Worm (Caenorhabditis elegans) whole organism, L3 larva: ENCODE results near the gene nurf-1.

Experiments
- R02D3.7 ChIP-seq: fragments of 150-350 bp; optimal IDR thresholded peaks from 2 replicates; lab custom pipeline; 2014; ENCODE audit warnings: missing biosample characterization, missing genetic modification characterization
- aly-2 ChIP-seq: fragments of 150-350 bp; optimal IDR thresholded peaks from 2 replicates; lab custom pipeline; 2014; ENCODE audit warnings: missing biosample characterization, missing genetic modification characterization
- ama-1 ChIP-seq: fragments of 150-350 bp; optimal IDR thresholded peaks from 2 replicates; lab custom pipeline; 2018
- ceh-28 ChIP-seq: fragments of 150-350 bp; optimal IDR thresholded peaks from 2 replicates; lab custom pipeline; 2014; ENCODE audit warnings: missing biosample characterization, missing genetic modification reagents, missing genetic modification characterization
- ceh-82 ChIP-seq: fragments of 150-350 bp; optimal IDR thresholded peaks from 2 replicates; lab custom pipeline; 2014; ENCODE audit warnings: missing biosample characterization, missing genetic modification characterization
- ceh-9 ChIP-seq: sonication (generic microtip); optimal IDR thresholded peaks from 2 replicates; lab custom pipeline; 2018; ENCODE audit warnings: missing biosample characterization, missing genetic modification characterization
- daf-12 ChIP-seq: fragments of 150-350 bp; optimal IDR thresholded peaks from 2 replicates; lab custom pipeline; 2014; ENCODE audit warnings: missing biosample characterization, missing genetic modification reagents, missing genetic modification characterization
- egl-27 ChIP-seq: sonication (generic microtip); optimal IDR thresholded peaks from 4 replicates; lab custom pipeline; 2017; ENCODE audit warnings: missing biosample characterization, missing genetic modification reagents, missing genetic modification characterization
- elt-1 ChIP-seq: fragments of 150-350 bp; optimal IDR thresholded peaks from 2 replicates; lab custom pipeline; 2014; ENCODE audit warnings: missing biosample characterization, missing genetic modification characterization
- elt-2 ChIP-seq: sonication (generic microtip); optimal IDR thresholded peaks from 2 replicates; lab custom pipeline; 2016; ENCODE audit warnings: missing genetic modification reagents, mild to moderate bottlenecking, missing genetic modification characterization, missing compliant biosample characterization
- elt-3 ChIP-seq, 3 experiments: fragments of 150-350 bp in 1 of 3; sonication (generic microtip) in 2 of 3; optimal IDR thresholded peaks; 2 replicates in 2 of 3; 4 replicates in 1 of 3; lab custom pipeline; 2014 to 2017; ENCODE audit warnings: missing biosample characterization in 3 of 3, missing genetic modification characterization in 3 of 3
- eor-1 ChIP-seq, 2 experiments: fragments of 150-350 bp; optimal IDR thresholded peaks; 2 replicates each; lab custom pipeline; 2014 to 2018; ENCODE audit warnings: missing biosample characterization in 2 of 2, missing genetic modification characterization in 2 of 2
- fkh-2 ChIP-seq: fragments of 150-350 bp; optimal IDR thresholded peaks from 2 replicates; lab custom pipeline; 2014; ENCODE audit warnings: missing biosample characterization, missing genetic modification reagents, missing genetic modification characterization
- fos-1 ChIP-seq: fragments of 150-350 bp; optimal IDR thresholded peaks from 2 replicates; lab custom pipeline; 2014; ENCODE audit warnings: missing biosample characterization, missing genetic modification characterization
- hmg-11 ChIP-seq: sonication (generic microtip); optimal IDR thresholded peaks from 2 replicates; lab custom pipeline; 2016; ENCODE audit warnings: missing genetic modification characterization, missing compliant biosample characterization
- jun-1 ChIP-seq: fragments of 150-350 bp; optimal IDR thresholded peaks from 2 replicates; lab custom pipeline; 2014; ENCODE audit warnings: missing biosample characterization, missing genetic modification reagents, missing genetic modification characterization
- lin-15B ChIP-seq: fragments of 150-350 bp; optimal IDR thresholded peaks from 2 replicates; lab custom pipeline; 2014; ENCODE audit warnings: missing biosample characterization, missing genetic modification characterization
- lin-39 ChIP-seq: fragments of 150-350 bp; optimal IDR thresholded peaks from 2 replicates; lab custom pipeline; 2018; ENCODE audit warnings: missing biosample characterization, missing genetic modification reagents, missing genetic modification characterization
- lsy-12 ChIP-seq: sonication (generic microtip); optimal IDR thresholded peaks from 2 replicates; lab custom pipeline; 2016; ENCODE audit warnings: mild to moderate bottlenecking, missing genetic modification characterization, missing compliant biosample characterization
- mdl-1 ChIP-seq: fragments of 150-350 bp; optimal IDR thresholded peaks from 2 replicates; lab custom pipeline; 2014; ENCODE audit warnings: missing biosample characterization, missing genetic modification characterization
- mml-1 ChIP-seq: fragments of 150-350 bp; sonication (generic microtip); optimal IDR thresholded peaks from 3 replicates; lab custom pipeline; 2014; ENCODE audit warnings: missing biosample characterization, missing genetic modification characterization
- nfya-1 ChIP-seq: sonication (generic microtip); optimal IDR thresholded peaks from 2 replicates; lab custom pipeline; 2017; ENCODE audit warnings: missing genetic modification characterization, mild to moderate bottlenecking, missing compliant biosample characterization, antibody characterized with exemption, moderate library complexity; ENCODE audit not compliant: insufficient read depth
- nhr-11 ChIP-seq: fragments of 150-350 bp; optimal IDR thresholded peaks from 2 replicates; lab custom pipeline; 2014; ENCODE audit warnings: missing biosample characterization, missing genetic modification characterization
- nhr-12 ChIP-seq: fragments of 150-350 bp; optimal IDR thresholded peaks from 2 replicates; lab custom pipeline; 2014; ENCODE audit warnings: missing biosample characterization, missing genetic modification characterization
- nhr-23 ChIP-seq: fragments of 150-350 bp; optimal IDR thresholded peaks from 2 replicates; lab custom pipeline; 2014; ENCODE audit warnings: missing biosample characterization, missing genetic modification reagents, missing genetic modification characterization
- nhr-237 ChIP-seq: fragments of 150-350 bp; optimal IDR thresholded peaks from 2 replicates; lab custom pipeline; 2014; ENCODE audit warnings: missing biosample characterization, missing genetic modification characterization
- nhr-25 ChIP-seq: sonication (generic microtip); optimal IDR thresholded peaks from 2 replicates; lab custom pipeline; 2017; ENCODE audit warnings: missing biosample characterization, missing genetic modification characterization
- nhr-28 ChIP-seq: fragments of 150-350 bp; optimal IDR thresholded peaks from 2 replicates; lab custom pipeline; 2014; ENCODE audit warnings: missing biosample characterization, missing genetic modification characterization
- nhr-43 ChIP-seq: sonication (generic microtip); optimal IDR thresholded peaks from 2 replicates; lab custom pipeline; 2016; ENCODE audit warnings: mild to moderate bottlenecking, missing genetic modification characterization, missing compliant biosample characterization; ENCODE audit not compliant: poor library complexity, severe bottlenecking
- nhr-67 ChIP-seq: fragments of 150-350 bp; optimal IDR thresholded peaks from 2 replicates; lab custom pipeline; 2014; ENCODE audit warnings: missing biosample characterization, missing genetic modification characterization
- nhr-76 ChIP-seq: fragments of 150-350 bp; sonication (generic microtip); optimal IDR thresholded peaks from 5 replicates; lab custom pipeline; 2014; ENCODE audit warnings: missing biosample characterization, missing genetic modification characterization
- pha-4 ChIP-seq: fragments of 150-350 bp; optimal IDR thresholded peaks from 2 replicates; lab custom pipeline; 2014; ENCODE audit warnings: missing biosample characterization, missing genetic modification reagents, missing genetic modification characterization
- pqm-1 ChIP-seq: fragments of 150-350 bp; optimal IDR thresholded peaks from 2 replicates; lab custom pipeline; 2017; ENCODE audit warnings: missing biosample characterization, missing genetic modification characterization, inconsistent platforms
- sea-2 ChIP-seq: fragments of 150-350 bp; sonication (generic microtip); optimal IDR thresholded peaks from 4 replicates; lab custom pipeline; 2014; ENCODE audit warnings: missing biosample characterization, missing genetic modification reagents, missing genetic modification characterization
- skn-1 ChIP-seq: fragments of 150-350 bp; optimal IDR thresholded peaks from 2 replicates; lab custom pipeline; 2014; ENCODE audit warnings: missing biosample characterization, missing genetic modification characterization
- snpc-4 ChIP-seq: fragments of 150-350 bp; optimal IDR thresholded peaks from 2 replicates; lab custom pipeline; 2014; ENCODE audit warnings: missing biosample characterization, missing genetic modification characterization
- tbx-2 ChIP-seq: sonication (generic microtip); optimal IDR thresholded peaks from 2 replicates; lab custom pipeline; 2016; ENCODE audit warnings: mild to moderate bottlenecking, missing genetic modification characterization, missing compliant biosample characterization
- unc-39 ChIP-seq: sonication (generic microtip); optimal IDR thresholded peaks from 4 replicates; lab custom pipeline; 2017; ENCODE audit warnings: missing biosample characterization, missing genetic modification characterization
- unc-62 ChIP-seq: fragments of 150-350 bp; sonication (generic microtip); optimal IDR thresholded peaks from 4 replicates; lab custom pipeline; 2014; ENCODE audit warnings: missing biosample characterization, missing genetic modification reagents, missing genetic modification characterization
- ztf-11 ChIP-seq: fragments of 150-350 bp; optimal IDR thresholded peaks from 2 replicates; lab custom pipeline; 2014; ENCODE audit warnings: missing biosample characterization, missing genetic modification characterization
- ztf-4 ChIP-seq: fragments of 150-350 bp; optimal IDR thresholded peaks from 2 replicates; lab custom pipeline; 2014; ENCODE audit warnings: missing biosample characterization, missing genetic modification characterization

Gene nurf-1

DNA sequence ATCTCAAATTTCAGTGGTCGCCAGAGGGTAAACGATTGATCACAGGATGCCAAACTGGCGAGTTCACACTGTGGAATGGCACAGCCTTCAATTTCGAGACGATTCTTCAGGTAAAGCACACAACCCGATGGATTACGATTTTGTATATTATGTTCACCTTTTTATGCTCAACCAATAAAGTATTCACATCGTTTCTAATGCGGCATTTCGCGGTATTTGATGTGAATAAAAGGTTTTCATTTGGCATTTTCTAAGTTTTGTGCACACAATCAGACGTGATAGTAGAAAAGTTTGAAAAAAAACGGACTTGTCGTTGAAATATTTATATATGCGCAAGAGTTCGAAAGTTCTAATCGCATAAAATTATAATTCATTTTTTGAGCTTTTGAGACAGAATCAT lies 31.5 kb upstream of the nurf-1 start:
- TF ChIP-seq ama-1 (lab: Kevin White, UChicago): no peak
- no peak for TF ChIP-seq ztf-4 (tag; lab: Kevin White, UChicago)
- TF ChIP-seq mml-1: no peak
- TF ChIP-seq ceh-82: no peak
- TF ChIP-seq lsy-12 (tag; lab: Kevin White, UChicago): no peak
- no peak for TF ChIP-seq ceh-9 (tag; lab: Kevin White, UChicago)
- TF ChIP-seq unc-62 (GFP tag; lab: Kevin White, UChicago): no peak
- no peak for TF ChIP-seq nhr-12 (tag; lab: Kevin White, UChicago)
- TF ChIP-seq unc-39 (tag; lab: Kevin White, UChicago): no peak
- TF ChIP-seq elt-2 (tag; lab: Kevin White, UChicago): no peak
- TF ChIP-seq nhr-43 (tag; lab: Kevin White, UChicago): no peak
- TF ChIP-seq daf-12 (tag; lab: Kevin White, UChicago): no peak
- no peak for TF ChIP-seq fos-1 (tag; lab: Kevin White, UChicago)
- TF ChIP-seq nhr-67 (tag; lab: Kevin White, UChicago): no peak
- TF ChIP-seq snpc-4: no peak
- TF ChIP-seq nhr-237: no peak

DNA sequence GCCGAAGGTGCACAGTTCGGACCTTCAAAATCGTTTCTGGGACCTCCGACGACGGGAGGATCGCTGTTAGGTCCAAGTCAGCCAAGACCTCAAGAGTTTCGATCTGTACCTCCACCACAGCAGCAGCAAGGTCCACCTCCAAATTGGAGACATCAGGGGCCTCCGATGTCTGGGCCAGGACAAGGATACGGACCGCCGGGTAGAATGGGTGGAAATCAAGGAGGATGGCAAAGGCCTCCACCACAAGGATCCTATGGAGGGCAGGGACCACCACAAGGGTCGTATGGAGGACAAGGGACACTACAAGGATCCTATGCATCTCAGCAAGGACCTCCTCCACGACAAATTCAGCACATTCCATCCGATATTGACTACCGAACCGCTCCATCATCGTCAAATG lies 29.8 kb upstream of the nurf-1 start:
- TF ChIP-seq nhr-25 (no peak), sea-2 (no peak), nhr-23 (tag; lab: Kevin White, UChicago) (no peak), hmg-11 (tag; lab: Kevin White, UChicago) (no peak), nfya-1 (tag; lab: Kevin White, UChicago) (no peak), pqm-1 (no peak), jun-1 (no peak), mml-1 (no peak), mdl-1 (tag; lab: Kevin White, UChicago) (no peak), egl-27 (tag; lab: Kevin White, UChicago) (no peak), nhr-76 (tag; lab: Kevin White, UChicago) (no peak), unc-39 (tag; lab: Kevin White, UChicago) (no peak), R02D3.7 (tag; lab: Kevin White, UChicago) (no peak), elt-1 (tag; lab: Kevin White, UChicago) (no peak), ceh-28 (tag; lab: Kevin White, UChicago) (no peak), ztf-11 (tag; lab: Kevin White, UChicago) (no peak), daf-12 (tag; lab: Kevin White, UChicago) (no peak), lin-15B (tag; lab: Kevin White, UChicago) (no peak), eor-1 (tag; optimal IDR thresholded peaks at IDR 0.05; lab: Kevin White, UChicago) (no peak)

DNA sequence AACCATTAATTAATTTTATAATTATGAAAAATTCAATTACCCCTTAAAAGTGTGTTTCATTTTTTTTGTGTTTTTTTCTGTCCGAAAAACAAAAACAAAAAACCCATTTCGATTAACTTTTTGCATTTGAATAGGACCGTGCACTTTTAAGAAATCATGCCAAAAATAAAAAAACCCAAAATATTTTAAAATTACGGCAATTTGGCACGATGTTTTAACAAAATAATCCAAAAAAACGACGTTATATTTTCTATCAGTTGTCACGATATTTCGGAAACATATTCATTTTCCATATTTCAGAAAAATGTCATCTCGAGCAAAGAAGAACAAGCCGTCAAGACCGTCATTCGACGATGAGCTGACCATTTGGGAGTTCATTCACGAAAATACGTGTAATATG lies 28.8 kb upstream of the nurf-1 start, which contains the start of gene tebp-1:
Gene tebp-1, plus strand, starts transcription at position 301 of the 400 bp plus-strand sequence.
- TF ChIP-seq elt-1 (tag; lab: Kevin White, UChicago) (no peak), fkh-2 (tag; lab: Kevin White, UChicago) (no peak), daf-12 (tag; lab: Kevin White, UChicago) (no peak), ama-1 (lab: Kevin White, UChicago) (no peak), mdl-1 (tag; lab: Kevin White, UChicago) (no peak), aly-2 (no peak), ztf-11 (tag; lab: Kevin White, UChicago) (no peak), ztf-4 (tag; lab: Kevin White, UChicago) (no peak), egl-27 (tag; lab: Kevin White, UChicago) (no peak), nhr-25 (no peak), tbx-2 (tag; lab: Kevin White, UChicago) (no peak)

DNA sequence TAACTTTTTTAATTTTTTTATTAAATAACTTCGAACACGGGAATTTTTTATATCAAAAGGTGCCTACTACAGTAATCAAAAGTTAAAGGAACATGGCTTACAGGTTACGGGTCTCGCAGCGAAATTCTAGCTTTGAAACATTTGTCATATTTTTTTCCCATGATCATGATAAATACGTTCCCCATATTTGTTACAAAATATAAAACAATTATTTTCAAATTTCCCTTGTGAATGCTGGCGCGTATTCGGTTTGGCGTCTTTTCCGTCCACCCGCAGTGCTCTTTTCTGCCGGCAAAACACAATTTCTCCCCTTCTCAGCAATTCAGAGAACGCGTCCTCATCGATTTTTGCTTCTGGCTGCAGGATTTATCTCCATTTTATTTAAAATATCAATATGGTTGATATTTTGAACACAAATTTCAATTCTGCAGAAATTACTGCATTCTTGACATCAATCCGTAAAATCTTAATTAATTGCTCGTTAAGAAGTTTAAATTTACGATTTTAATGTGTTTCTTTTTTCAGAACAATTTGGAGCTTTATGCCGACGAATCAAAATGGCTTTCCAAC lies 25.2 kb upstream of the nurf-1 start, which contains the start of gene imb-2:
Gene imb-2, plus strand, starts transcription at position 520 of the 570 bp plus-strand sequence.
- TF ChIP-seq nhr-28 (no peak), jun-1 (no peak), lin-15B (tag; lab: Kevin White, UChicago) (peak; percentile 70), pha-4 (tag; lab: Kevin White, UChicago) (peak; percentile 77), snpc-4 (no peak), elt-3 (tag; optimal IDR thresholded peaks at IDR 0.05; lab: Kevin White, UChicago) (no peak), nhr-67 (tag; lab: Kevin White, UChicago) (no peak), lin-39 (tag; lab: Kevin White, UChicago) (peak; percentile 71), nfya-1 (tag; lab: Kevin White, UChicago) (peak; percentile 73), nhr-11 (tag; lab: Kevin White, UChicago) (no peak), elt-2 (tag; lab: Kevin White, UChicago) (peak; percentile 18), hmg-11 (tag; lab: Kevin White, UChicago) (peak; percentile 66), nhr-25 (no peak), nhr-12 (tag; lab: Kevin White, UChicago) (no peak), fkh-2 (tag; lab: Kevin White, UChicago) (no peak), aly-2 (no peak), lsy-12 (tag; lab: Kevin White, UChicago) (no peak), skn-1 (tag; lab: Kevin White, UChicago) (peak; percentile 13), ceh-28 (tag; lab: Kevin White, UChicago) (peak; percentile 17)
